Worm (Caenorhabditis elegans) whole organism, young adult: ENCODE results near the gene Y43B11AL.1.

ENCODE experiments used
- B0261.1 ChIP-seq: sonication (generic microtip); optimal IDR thresholded peaks from 2 replicates; lab custom pipeline; 2016; ENCODE audit warnings: mild to moderate bottlenecking, missing genetic modification characterization, moderate library complexity, missing compliant biosample characterization
- C06A6.2 ChIP-seq: fragments of 200-800 bp; sonication (Bioruptor generic); conservative IDR thresholded peaks from 2 replicates; pipeline ENCODE4 v1.3.6; 2022; ENCODE audit warnings: missing genetic modification characterization, missing compliant biosample characterization
- C17E4.6 ChIP-seq: fragments of 200-800 bp; sonication (Bioruptor generic); IDR thresholded peaks from 2 replicates; pipeline ENCODE4 v1.3.6; 2022; ENCODE audit warnings: missing genetic modification reagents, missing genetic modification characterization, missing compliant biosample characterization
- F10E7.11 ChIP-seq: sonication (generic microtip); optimal IDR thresholded peaks from 2 replicates; lab custom pipeline; 2017; ENCODE audit warnings: mild to moderate bottlenecking, missing genetic modification characterization, moderate library complexity, missing compliant biosample characterization
- F37B4.10 ChIP-seq: fragments of 200-800 bp; sonication (Bioruptor generic); IDR thresholded peaks from 2 replicates; pipeline ENCODE4 v1.3.6; 2022; ENCODE audit warnings: missing genetic modification characterization, missing compliant biosample characterization
- F57A8.1 ChIP-seq: fragments of 200-800 bp; sonication (Bioruptor generic); optimal IDR thresholded peaks from 2 replicates; lab custom pipeline; 2018; ENCODE audit warnings: mild to moderate bottlenecking, missing genetic modification characterization, moderate library complexity, missing compliant biosample characterization
- Y67H2A.10 ChIP-seq: fragments of 200-800 bp; sonication (Bioruptor generic); conservative IDR thresholded peaks from 2 replicates; pipeline ENCODE4 v1.3.6; 2022; ENCODE audit warnings: missing genetic modification reagents, missing genetic modification characterization, missing compliant biosample characterization
- ZK185.1 ChIP-seq: sonication (generic microtip); optimal IDR thresholded peaks from 2 replicates; lab custom pipeline; 2016; ENCODE audit warnings: mild to moderate bottlenecking, missing genetic modification characterization, missing compliant biosample characterization; ENCODE audit not compliant: poor library complexity, severe bottlenecking
- akir-1 ChIP-seq: fragments of 200-800 bp; sonication (Bioruptor generic); optimal IDR thresholded peaks from 2 replicates; lab custom pipeline; 2018; ENCODE audit warnings: mild to moderate bottlenecking, missing genetic modification characterization, moderate library complexity, missing compliant biosample characterization
- atf-7 ChIP-seq: sonication (generic microtip); optimal IDR thresholded peaks from 2 replicates; lab custom pipeline; 2017; ENCODE audit warnings: mild to moderate bottlenecking, missing genetic modification characterization, missing compliant biosample characterization
- attf-3 ChIP-seq: fragments of 200-800 bp; sonication (Bioruptor generic); conservative IDR thresholded peaks from 2 replicates; pipeline ENCODE4 v1.3.6; 2022; ENCODE audit warnings: missing genetic modification reagents, missing genetic modification characterization, missing compliant biosample characterization
- attf-6 ChIP-seq: fragments of 200-800 bp; sonication (Bioruptor generic); IDR thresholded peaks from 2 replicates; pipeline ENCODE4 v1.3.6; 2022; ENCODE audit warnings: missing genetic modification reagents, missing genetic modification characterization, missing compliant biosample characterization
- bed-1 ChIP-seq: fragments of 200-800 bp; sonication (Bioruptor generic); IDR thresholded peaks from 2 replicates; pipeline ENCODE4 v1.3.6; 2022; ENCODE audit warnings: missing genetic modification reagents, missing genetic modification characterization, missing compliant biosample characterization
- bed-2 ChIP-seq: fragments of 200-800 bp; sonication (Bioruptor generic); IDR thresholded peaks from 2 replicates; pipeline ENCODE4 v1.3.6; 2022; ENCODE audit warnings: missing genetic modification reagents, missing genetic modification characterization, missing compliant biosample characterization
- cebp-2 ChIP-seq: fragments of 200-800 bp; sonication (Bioruptor generic); IDR thresholded peaks from 2 replicates; pipeline ENCODE4 v1.3.6; 2022; ENCODE audit warnings: missing genetic modification characterization, missing compliant biosample characterization
- die-1 ChIP-seq: sonication (generic microtip); optimal IDR thresholded peaks from 2 replicates; lab custom pipeline; 2016; ENCODE audit warnings: missing genotype, mild to moderate bottlenecking, missing genetic modification characterization, missing compliant biosample characterization
- dpl-1 ChIP-seq: fragments of 150-350 bp; optimal IDR thresholded peaks from 2 replicates; lab custom pipeline; 2014; ENCODE audit warnings: missing biosample characterization, missing genetic modification reagents, missing genetic modification characterization
- efl-1 ChIP-seq: fragments of 150-350 bp; optimal IDR thresholded peaks from 2 replicates; lab custom pipeline; 2014; ENCODE audit warnings: missing biosample characterization, missing genetic modification reagents, missing genetic modification characterization
- egl-18 ChIP-seq: fragments of 200-800 bp; sonication (Bioruptor generic); IDR thresholded peaks from 2 replicates; pipeline ENCODE4 v1.3.6; 2022; ENCODE audit warnings: missing genetic modification reagents, missing genetic modification characterization, missing compliant biosample characterization
- gei-17 ChIP-seq: fragments of 200-800 bp; sonication (Bioruptor generic); optimal IDR thresholded peaks from 2 replicates; lab custom pipeline; 2018; ENCODE audit warnings: mild to moderate bottlenecking, missing genetic modification characterization, missing compliant biosample characterization
- him-1 ChIP-seq: sonication (generic microtip); optimal IDR thresholded peaks from 2 replicates; lab custom pipeline; 2016; ENCODE audit warnings: missing genotype, missing genetic modification reagents, missing genetic modification characterization, missing compliant biosample characterization
- hmg-20 ChIP-seq: fragments of 200-800 bp; sonication (Bioruptor generic); IDR thresholded peaks from 2 replicates; pipeline ENCODE4 v1.3.6; 2022; ENCODE audit warnings: missing genetic modification reagents, missing genetic modification characterization, missing compliant biosample characterization
- hrde-1 ChIP-seq: sonication (generic microtip); optimal IDR thresholded peaks from 2 replicates; lab custom pipeline; 2016; ENCODE audit warnings: missing genetic modification characterization, mild to moderate bottlenecking, missing compliant biosample characterization, moderate library complexity, missing genotype, missing genetic modification reagents, borderline replicate concordance
- hsf-1 ChIP-seq: fragments of 200-800 bp; sonication (Bioruptor generic); IDR thresholded peaks from 2 replicates; pipeline ENCODE4 v1.3.6; 2022; ENCODE audit warnings: missing genetic modification reagents, missing genetic modification characterization, missing compliant biosample characterization
- let-526 ChIP-seq: fragments of 200-800 bp; sonication (Bioruptor generic); IDR thresholded peaks from 2 replicates; pipeline ENCODE4 v1.3.6; 2022; ENCODE audit warnings: missing genetic modification reagents, missing genetic modification characterization, missing compliant biosample characterization
- let-607 ChIP-seq, 2 experiments: fragments of 200-800 bp in 1 of 2; sonication (Bioruptor generic) in 1 of 2; sonication (generic microtip) in 1 of 2; optimal IDR thresholded peaks; 2 replicates each; lab custom pipeline; 2016 to 2018; ENCODE audit warnings: mild to moderate bottlenecking in 2 of 2, missing compliant biosample characterization in 2 of 2, missing genetic modification characterization in 2 of 2, moderate library complexity in 2 of 2, missing genotype in 1 of 2
- lin-35 ChIP-seq, 3 experiments: fragments of 150-350 bp in 2 of 3; sonication (generic microtip) in 1 of 3; optimal IDR thresholded peaks; 2 replicates each; lab custom pipeline; 2014 to 2018; ENCODE audit warnings: missing biosample characterization in 3 of 3, missing genetic modification characterization in 3 of 3, missing genetic modification reagents in 3 of 3
- lin-54 ChIP-seq: fragments of 200-800 bp; sonication (Bioruptor generic); optimal IDR thresholded peaks from 2 replicates; lab custom pipeline; 2018; ENCODE audit warnings: mild to moderate bottlenecking, missing genetic modification characterization, missing compliant biosample characterization
- madf-6 ChIP-seq: fragments of 200-800 bp; sonication (Bioruptor generic); IDR thresholded peaks from 2 replicates; pipeline ENCODE4 v1.3.6; 2022; ENCODE audit warnings: missing genetic modification reagents, missing genetic modification characterization, missing compliant biosample characterization
- mel-28 ChIP-seq: sonication (generic microtip); optimal IDR thresholded peaks from 2 replicates; lab custom pipeline; 2016; ENCODE audit warnings: borderline replicate concordance, mild to moderate bottlenecking, missing genetic modification characterization, missing compliant biosample characterization
- nfya-1 ChIP-seq: sonication (generic microtip); optimal IDR thresholded peaks from 2 replicates; lab custom pipeline; 2017; ENCODE audit warnings: antibody characterized with exemption, missing compliant biosample characterization, missing genetic modification characterization, borderline replicate concordance; ENCODE audit not compliant: insufficient read depth
- nhr-27 ChIP-seq: fragments of 200-800 bp; sonication (Bioruptor generic); optimal IDR thresholded peaks from 2 replicates; lab custom pipeline; 2018; ENCODE audit warnings: mild to moderate bottlenecking, missing genetic modification characterization, moderate library complexity, missing compliant biosample characterization
- nhr-80 ChIP-seq: sonication (generic microtip); optimal IDR thresholded peaks from 2 replicates; lab custom pipeline; 2016; ENCODE audit warnings: missing genetic modification characterization, missing compliant biosample characterization
- nhr-90 ChIP-seq: sonication (generic microtip); optimal IDR thresholded peaks from 2 replicates; lab custom pipeline; 2016; ENCODE audit warnings: missing genotype, mild to moderate bottlenecking, missing genetic modification characterization, missing compliant biosample characterization
- pbrm-1 ChIP-seq: fragments of 200-800 bp; sonication (Bioruptor generic); IDR thresholded peaks from 2 replicates; pipeline ENCODE4 v1.3.6; 2022; ENCODE audit warnings: missing genetic modification reagents, missing genetic modification characterization, missing compliant biosample characterization
- pha-4 ChIP-seq: fragments of 150-350 bp; sonication (generic microtip); optimal IDR thresholded peaks from 2 replicates; lab custom pipeline; 2014; ENCODE audit warnings: missing biosample characterization, missing genetic modification reagents, missing genetic modification characterization
- rpc-1 ChIP-seq, 2 experiments: fragments of 150-350 bp in 1 of 2; sonication (generic microtip) in 1 of 2; optimal IDR thresholded peaks; 2 replicates each; lab custom pipeline; 2014 to 2018; ENCODE audit warnings: missing biosample characterization in 1 of 2, missing genetic modification characterization in 1 of 2, missing genetic modification reagents in 1 of 2, missing genotype in 1 of 2
- sea-2 ChIP-seq: fragments of 200-800 bp; sonication (Bioruptor generic); IDR thresholded peaks from 2 replicates; pipeline ENCODE4 v1.3.6; 2022; ENCODE audit warnings: missing genetic modification characterization, missing compliant biosample characterization
- snpc-1.3 ChIP-seq: sonication (generic microtip); optimal IDR thresholded peaks from 2 replicates; lab custom pipeline; 2017; ENCODE audit warnings: missing genetic modification characterization, mild to moderate bottlenecking, missing compliant biosample characterization, antibody characterized with exemption, moderate library complexity, missing genotype, missing genetic modification reagents; ENCODE audit not compliant: insufficient read depth
- snpc-4 ChIP-seq, 5 experiments: fragments of 150-350 bp in 1 of 5; sonication (generic microtip) in 4 of 5; optimal IDR thresholded peaks; 2 replicates each; lab custom pipeline; 2014 to 2018; ENCODE audit warnings: missing genetic modification characterization in 5 of 5, missing biosample characterization in 3 of 5, antibody characterized with exemption in 2 of 5, mild to moderate bottlenecking in 2 of 5, missing compliant biosample characterization in 2 of 5, missing genotype in 2 of 5, moderate library complexity in 2 of 5, missing genetic modification reagents in 1 of 5
- tbp1 ChIP-seq: fragments of 200-800 bp; sonication (Bioruptor generic); optimal IDR thresholded peaks from 2 replicates; lab custom pipeline; 2018; ENCODE audit warnings: mild to moderate bottlenecking, missing genetic modification characterization, missing compliant biosample characterization
- tbx-9 ChIP-seq: sonication (generic microtip); optimal IDR thresholded peaks from 2 replicates; lab custom pipeline; 2016; ENCODE audit warnings: borderline replicate concordance, missing genetic modification characterization, inconsistent platforms, missing compliant biosample characterization
- ztf-18 ChIP-seq: sonication (generic microtip); optimal IDR thresholded peaks from 2 replicates; lab custom pipeline; 2016; ENCODE audit warnings: missing genotype, mild to moderate bottlenecking, missing genetic modification characterization, missing compliant biosample characterization
- ztf-25 ChIP-seq: fragments of 200-800 bp; sonication (Bioruptor generic); IDR thresholded peaks from 2 replicates; pipeline ENCODE4 v1.3.6; 2022; ENCODE audit warnings: missing genetic modification reagents, missing genetic modification characterization, missing compliant biosample characterization
- ztf-28 ChIP-seq: fragments of 200-800 bp; sonication (Bioruptor generic); IDR thresholded peaks from 2 replicates; pipeline ENCODE4 v1.3.6; 2022; ENCODE audit warnings: missing genetic modification reagents, missing genetic modification characterization, missing compliant biosample characterization

Gene Y43B11AL.1

ce11 chrIV:7039476-7040261, 25.5 kb upstream of the Y43B11AL.1 start, which contains the start of the genes cogc-2 and klp-18 (continued):
- TF ChIP-seq bed-2 (no peak), Y67H2A.10 (GFP tag; lab: Robert Waterston, UW) (no peak), snpc-1.3 (tag; lab: Kevin White, UChicago) (peak; percentile 45), rpc-1 (optimal IDR thresholded peaks at IDR 0.05; lab: Kevin White, UChicago) (peak; percentile 35), rpc-1 (tag; optimal IDR thresholded peaks at IDR 0.05; lab: Kevin White, UChicago) (no peak), gei-17 (no peak), ztf-18 (tag; lab: Kevin White, UChicago) (peak; percentile 84), atf-7 (no peak), lin-35 (GFP tag; optimal IDR thresholded peaks at IDR 0.05; lab: Kevin White, UChicago) (peak in 2 of 3 experiments; percentile 71 to 84), nfya-1 (tag; lab: Kevin White, UChicago) (no peak), pha-4 (tag; lab: Kevin White, UChicago) (peak; percentile 67), egl-18 (GFP tag; lab: Robert Waterston, UW) (no peak), attf-6 (GFP tag; lab: Robert Waterston, UW) (peak; percentile 87), F57A8.1 (no peak), snpc-4 (GFP tag; optimal IDR thresholded peaks at IDR 0.05; lab: Kevin White, UChicago) (peak; percentile 57), snpc-4 (tag; optimal IDR thresholded peaks at IDR 0.05; lab: Kevin White, UChicago) (peak; percentile 2 to 89 (median 82)), mel-28 (tag; lab: Kevin White, UChicago) (no peak), pbrm-1 (GFP tag; lab: Robert Waterston, UW) (peak; percentile 58; the same call in 1 of the 2 replicates), him-1 (tag; lab: Kevin White, UChicago) (peak; percentile 64), C17E4.6 (GFP tag; lab: Robert Waterston, UW) (peak; percentile 68), attf-3 (GFP tag; lab: Robert Waterston, UW) (0 out of 2 replicates have a peak, but pooled peaks have one; percentile 32), lin-54 (GFP tag; lab: Kevin White, UChicago) (peak; percentile 85), C06A6.2 (GFP tag; lab: Robert Waterston, UW) (0 out of 2 replicates have a peak, but pooled peaks have one; percentile 47), die-1 (tag; lab: Kevin White, UChicago) (no peak), ZK185.1 (tag; lab: Kevin White, UChicago) (peak; percentile 72), let-607 (tag; optimal IDR thresholded peaks at IDR 0.05; lab: Kevin White, UChicago) (peak; percentile 69 to 79), nhr-90 (tag; lab: Kevin White, UChicago) (no peak), madf-6 (GFP tag; lab: Robert Waterston, UW) (peak; percentile 100), F37B4.10 (GFP tag; lab: Robert Waterston, UW) (no peak), cebp-2 (GFP tag; lab: Robert Waterston, UW) (no peak), efl-1 (GFP tag; lab: Kevin White, UChicago) (peak; percentile 99), hsf-1 (peak; percentile 89), bed-1 (no peak), dpl-1 (GFP tag; lab: Kevin White, UChicago) (peak; percentile 84), hmg-20 (peak; percentile 26; the same call in 1 of the 2 replicates), nhr-80 (peak; percentile 45), ztf-25 (GFP tag; lab: Robert Waterston, UW) (0 out of 2 replicates have a peak, but pooled peaks have one; percentile 23), let-526 (no peak), akir-1 (GFP tag; lab: Kevin White, UChicago) (no peak), tbp1 (peak; percentile 62), F10E7.11 (tag; lab: Kevin White, UChicago) (no peak), B0261.1 (tag; lab: Kevin White, UChicago) (no peak), nhr-27 (no peak), hrde-1 (peak; percentile 82), sea-2 (GFP tag; lab: Robert Waterston, UW) (no peak), tbx-9 (no peak), ztf-28 (GFP tag; lab: Robert Waterston, UW) (peak; percentile 77)
